Worm (Caenorhabditis elegans) whole organism, dauer: ENCODE data around the gene F32D8.2.

Experiments
- unc-62 ChIP-seq: sonication (generic microtip); optimal IDR thresholded peaks from 2 replicates; lab custom pipeline; 2017; ENCODE audit warnings: missing biosample characterization, missing genetic modification reagents, missing genetic modification characterization

Gene F32D8.2

ce11 chrV:10925658-10926057, 42.1 kb downstream of the F32D8.2 start:
- no peak for TF ChIP-seq unc-62 (GFP tag; lab: Kevin White, UChicago)

ce11 chrV:10929511-10929910, 45.9 kb downstream of the F32D8.2 start, which contains the start of gene F58B4.3:
F58B4.3 (plus strand) TSS chrV:10929811.
- no peak for TF ChIP-seq unc-62 (GFP tag; lab: Kevin White, UChicago)

DNA sequence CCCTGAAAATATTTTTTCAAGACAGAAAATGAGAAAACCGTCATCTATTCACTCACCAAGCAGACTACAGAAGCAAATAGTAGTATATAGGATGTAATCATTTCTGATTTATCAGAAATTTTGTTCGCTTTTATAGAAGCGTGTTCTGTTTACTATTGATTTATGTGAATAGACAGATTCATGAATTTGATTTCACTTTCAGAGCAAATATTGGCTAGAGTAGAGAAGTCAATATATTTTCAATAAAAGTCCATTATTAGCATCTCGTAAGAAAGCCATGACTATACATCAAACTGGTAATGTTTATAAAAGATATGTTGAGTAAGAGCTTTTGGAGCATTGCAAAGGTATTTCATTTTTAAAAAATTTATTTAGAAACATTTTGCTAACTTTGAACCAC, 47.6 kb downstream of the F32D8.2 start, which contains the start of gene scvp-1:
Gene scvp-1, minus strand, starts transcription at position 101 of the 400 bp plus-strand sequence.
- no peak for TF ChIP-seq unc-62 (GFP tag; lab: Kevin White, UChicago)

- no peak for TF ChIP-seq unc-62 (GFP tag; lab: Kevin White, UChicago)
Observed at ce11 chrV:10932411-10932810, 48.8 kb downstream of the F32D8.2 start, which contains the start of gene F58B4.5. F58B4.5 (plus strand) TSS chrV:10932693.
